Worm (Caenorhabditis elegans) whole organism, early embryonic: ENCODE measurements around the gene acs-5.
"Not testable (repeated sequence)": the region's sequence is repeated elsewhere in the genome, so short reads cannot be mapped to it uniquely, and the experiment has no call there.

Experiments
- B0310.2 ChIP-seq: sonication (generic microtip); optimal IDR thresholded peaks from 2 replicates; lab custom pipeline; 2016; ENCODE audit warnings: mild to moderate bottlenecking, missing genetic modification characterization, missing compliant biosample characterization
- F13C5.2 ChIP-seq: sonication (generic microtip); optimal IDR thresholded peaks from 2 replicates; lab custom pipeline; 2017; ENCODE audit warnings: mild to moderate bottlenecking, missing genetic modification characterization, inconsistent platforms, missing compliant biosample characterization
- aly-1 ChIP-seq: sonication (generic microtip); optimal IDR thresholded peaks from 2 replicates; lab custom pipeline; 2016; ENCODE audit warnings: missing genetic modification characterization, missing compliant biosample characterization
- ama-1 ChIP-seq: fragments of 150-350 bp; optimal IDR thresholded peaks from 2 replicates; lab custom pipeline; 2014
- ceh-13 ChIP-seq: fragments of 200-800 bp; sonication (Bioruptor generic); optimal IDR thresholded peaks from 2 replicates; lab custom pipeline; 2018; ENCODE audit warnings: mild to moderate bottlenecking, missing genetic modification characterization, missing compliant biosample characterization
- ceh-36 ChIP-seq: sonication (generic microtip); optimal IDR thresholded peaks from 2 replicates; lab custom pipeline; 2016; ENCODE audit warnings: missing genetic modification characterization, inconsistent platforms, missing compliant biosample characterization
- ets-7 ChIP-seq: sonication (generic microtip); optimal IDR thresholded peaks from 2 replicates; lab custom pipeline; 2016; ENCODE audit warnings: missing genotype, missing genetic modification characterization, missing compliant biosample characterization
- flt-1 ChIP-seq: fragments of 200-800 bp; sonication (Bioruptor generic); IDR thresholded peaks from 2 replicates; pipeline ENCODE4 v1.3.6; 2022; ENCODE audit warnings: missing genetic modification characterization, missing compliant biosample characterization
- hmbx-1 ChIP-seq: sonication (generic microtip); optimal IDR thresholded peaks from 2 replicates; lab custom pipeline; 2016; ENCODE audit warnings: mild to moderate bottlenecking, missing genetic modification characterization, missing compliant biosample characterization
- hmg-4 ChIP-seq: fragments of 200-800 bp; sonication (Bioruptor generic); optimal IDR thresholded peaks from 2 replicates; lab custom pipeline; 2018; ENCODE audit warnings: mild to moderate bottlenecking, missing genetic modification characterization, missing compliant biosample characterization
- hnd-1 ChIP-seq: sonication (generic microtip); optimal IDR thresholded peaks from 2 replicates; lab custom pipeline; 2016; ENCODE audit warnings: missing genetic modification characterization, missing compliant biosample characterization
- pes-1 ChIP-seq: fragments of 200-800 bp; sonication (Bioruptor generic); IDR thresholded peaks from 2 replicates; pipeline ENCODE4 v1.3.6; 2022; ENCODE audit warnings: missing genetic modification reagents, missing genetic modification characterization, missing compliant biosample characterization
- scrt-1 ChIP-seq: fragments of 200-800 bp; sonication (Bioruptor generic); IDR thresholded peaks from 2 replicates; pipeline ENCODE4 v1.3.6; 2022; ENCODE audit warnings: missing genetic modification characterization, missing compliant biosample characterization
- sea-1 ChIP-seq: fragments of 200-800 bp; sonication (Bioruptor generic); conservative IDR thresholded peaks from 2 replicates; pipeline ENCODE4 v1.3.6; 2022; ENCODE audit warnings: missing genetic modification characterization, missing compliant biosample characterization
- tbx-11 ChIP-seq: fragments of 200-800 bp; sonication (Bioruptor generic); IDR thresholded peaks from 2 replicates; pipeline ENCODE4 v1.3.6; 2022; ENCODE audit warnings: missing genetic modification characterization, missing compliant biosample characterization
- tbx-37 ChIP-seq: fragments of 200-800 bp; sonication (Bioruptor generic); conservative IDR thresholded peaks from 2 replicates; pipeline ENCODE4 v1.3.6; 2022; ENCODE audit warnings: missing genetic modification reagents, missing genetic modification characterization, missing compliant biosample characterization
- tra-4 ChIP-seq: sonication (generic microtip); optimal IDR thresholded peaks from 2 replicates; lab custom pipeline; 2017; ENCODE audit warnings: missing genetic modification characterization, missing compliant biosample characterization

Gene acs-5

DNA sequence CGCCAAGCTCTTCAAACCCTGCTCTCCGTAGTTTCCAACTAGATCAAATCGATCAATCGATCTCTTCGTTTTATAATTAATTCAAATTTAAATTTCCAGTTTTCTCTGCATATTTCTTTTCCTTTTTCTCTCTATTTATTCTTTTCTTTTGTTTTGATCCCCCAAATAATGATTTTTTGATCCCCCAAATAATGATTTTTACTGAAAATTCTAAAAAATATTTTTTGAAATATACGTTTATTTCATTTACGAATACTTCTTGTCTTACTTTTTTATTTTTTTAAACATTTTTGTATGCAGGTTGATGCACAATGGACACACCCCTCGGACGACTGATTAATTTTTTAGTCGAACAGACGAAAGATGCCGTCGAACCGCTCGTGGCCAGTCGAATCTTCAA, 40.0 kb downstream of the acs-5 start, which contains the start of gene T28A8.4:
TSS of gene T28A8.4 (plus strand) at position 301 of the 400 bp plus-strand sequence.
- no peak for TF ChIP-seq tbx-37
- TF ChIP-seq ama-1 = no peak

- TF ChIP-seq hmg-4 (GFP tag; lab: Kevin White, UChicago) = no peak
- no peak for TF ChIP-seq tbx-37
- no peak for TF ChIP-seq ama-1
- no peak for TF ChIP-seq tbx-11
- TF ChIP-seq sea-1 (GFP tag; lab: Robert Waterston, UW) = no peak
- TF ChIP-seq hmbx-1 (tag; lab: Kevin White, UChicago) = no peak
- TF ChIP-seq aly-1 (tag; lab: Kevin White, UChicago) = no peak
Observed at ce11 chrIII:13502513-13502912, 40.8 kb downstream of the acs-5 start, which contains the start of gene T28A8.8. Gene T28A8.8, plus strand, starts transcription at chrIII:13502813.

ce11 chrIII:13501599-13501998, 41.7 kb downstream of the acs-5 start, which contains the start of gene T28A8.5:
Gene T28A8.5, plus strand, starts transcription at chrIII:13501630.
- TF ChIP-seq ceh-36 (tag; lab: Kevin White, UChicago) = no peak
- TF ChIP-seq scrt-1 (GFP tag; lab: Robert Waterston, UW) = no peak
- TF ChIP-seq tbx-11 = no peak
- TF ChIP-seq hmg-4 (GFP tag; lab: Kevin White, UChicago) = no peak
- TF ChIP-seq tbx-37 = no peak
- no peak for TF ChIP-seq hmbx-1 (tag; lab: Kevin White, UChicago)
- TF ChIP-seq B0310.2 (tag; lab: Kevin White, UChicago) = no peak
- no peak for TF ChIP-seq pes-1 (GFP tag; lab: Robert Waterston, UW)
- TF ChIP-seq aly-1 (tag; lab: Kevin White, UChicago) = no peak
- no peak for TF ChIP-seq ama-1

ce11 chrIII:13498899-13499298, 44.4 kb downstream of the acs-5 start, which contains the start of gene T28A8.6:
Gene T28A8.6, plus strand, starts transcription at chrIII:13499199.
- TF ChIP-seq ceh-13; sea-1 (GFP tag; lab: Robert Waterston, UW); scrt-1 (GFP tag; lab: Robert Waterston, UW): not testable (repeated sequence)

DNA sequence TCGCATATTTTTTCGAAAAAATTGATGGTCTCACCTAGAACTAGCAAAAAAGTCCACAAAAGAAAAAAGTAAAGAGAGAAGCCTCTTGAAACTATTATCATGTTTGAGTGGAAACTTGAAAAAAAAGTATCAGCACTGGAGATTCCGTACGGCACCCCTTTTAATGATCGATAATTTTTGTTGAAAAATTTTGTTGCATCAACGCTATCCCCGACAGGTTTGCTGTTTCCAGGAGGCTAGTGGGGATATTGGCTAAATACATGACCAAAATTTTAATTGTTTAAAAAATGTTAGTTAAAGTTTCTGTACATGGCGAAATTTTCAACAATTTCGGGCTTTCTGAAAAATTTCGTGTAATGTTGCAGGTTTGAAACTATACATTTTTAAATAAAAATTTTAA, 47.8 kb downstream of the acs-5 start, which contains the start of gene T28A8.2:
TSS of gene T28A8.2 (minus strand) at position 101 of the 400 bp plus-strand sequence.
- TF ChIP-seq B0310.2 (tag; lab: Kevin White, UChicago) = no peak
- TF ChIP-seq ceh-13 = no peak
- TF ChIP-seq ama-1 = no peak
- no peak for TF ChIP-seq ceh-36 (tag; lab: Kevin White, UChicago)
- TF ChIP-seq hmbx-1 (tag; lab: Kevin White, UChicago) = no peak
- no peak for TF ChIP-seq hnd-1 (tag; lab: Kevin White, UChicago)
- no peak for TF ChIP-seq pes-1 (GFP tag; lab: Robert Waterston, UW)
- TF ChIP-seq ets-7 = no peak
- no peak for TF ChIP-seq flt-1 (GFP tag; lab: Robert Waterston, UW)
- no peak for TF ChIP-seq aly-1 (tag; lab: Kevin White, UChicago)
- no peak for TF ChIP-seq F13C5.2 (tag; lab: Kevin White, UChicago)
- TF ChIP-seq tra-4 (tag; lab: Kevin White, UChicago) = no peak
- no peak for TF ChIP-seq tbx-37
- TF ChIP-seq hmg-4 (GFP tag; lab: Kevin White, UChicago) = no peak
- TF ChIP-seq scrt-1 (GFP tag; lab: Robert Waterston, UW) = no peak
- no peak for TF ChIP-seq tbx-11
- TF ChIP-seq sea-1 (GFP tag; lab: Robert Waterston, UW) = no peak

ce11 chrIII:13492377-13492776, 51.0 kb downstream of the acs-5 start, which contains the start of gene twk-40:
Gene twk-40, minus strand, starts transcription at chrIII:13492477.
- TF ChIP-seq B0310.2 (tag; lab: Kevin White, UChicago) (no peak), hnd-1 (tag; lab: Kevin White, UChicago) (no peak), pes-1 (GFP tag; lab: Robert Waterston, UW) (no peak), tbx-37 (no peak), aly-1 (tag; lab: Kevin White, UChicago) (no peak), F13C5.2 (tag; lab: Kevin White, UChicago) (no peak), tbx-11 (no peak), ceh-13 (no peak), ets-7 (no peak), hmg-4 (GFP tag; lab: Kevin White, UChicago) (no peak), scrt-1 (GFP tag; lab: Robert Waterston, UW) (no peak), tra-4 (tag; lab: Kevin White, UChicago) (no peak), ama-1 (no peak), flt-1 (GFP tag; lab: Robert Waterston, UW) (no peak), hmbx-1 (tag; lab: Kevin White, UChicago) (no peak), sea-1 (GFP tag; lab: Robert Waterston, UW) (no peak)
